Worm (Caenorhabditis elegans) whole organism, late embryonic: Measurements from ENCODE around the gene Y9C9A.8.

Experiments
- C08G9.2 ChIP-seq: sonication (generic microtip); optimal IDR thresholded peaks from 2 replicates; lab custom pipeline; 2016; ENCODE audit warnings: mild to moderate bottlenecking, missing genetic modification characterization, moderate library complexity, missing compliant biosample characterization
- ceh-14 ChIP-seq: sonication (generic microtip); optimal IDR thresholded peaks from 2 replicates; lab custom pipeline; 2016; ENCODE audit warnings: missing genotype, missing genetic modification characterization, missing compliant biosample characterization
- ceh-9 ChIP-seq: sonication (generic microtip); optimal IDR thresholded peaks from 2 replicates; lab custom pipeline; 2016; ENCODE audit warnings: mild to moderate bottlenecking, missing genetic modification characterization, inconsistent platforms, missing compliant biosample characterization
- elt-4 ChIP-seq: sonication (generic microtip); optimal IDR thresholded peaks from 2 replicates; lab custom pipeline; 2016; ENCODE audit warnings: missing genetic modification characterization, missing compliant biosample characterization
- nfya-1 ChIP-seq: sonication (generic microtip); optimal IDR thresholded peaks from 2 replicates; lab custom pipeline; 2017; ENCODE audit warnings: missing genetic modification characterization, mild to moderate bottlenecking, missing compliant biosample characterization, antibody characterized with exemption, moderate library complexity
- nhr-11 ChIP-seq: fragments of 150-350 bp; optimal IDR thresholded peaks from 2 replicates; lab custom pipeline; 2014; ENCODE audit warnings: missing biosample characterization, missing genetic modification characterization
- nhr-232 ChIP-seq: sonication (generic microtip); optimal IDR thresholded peaks from 2 replicates; lab custom pipeline; 2016; ENCODE audit warnings: missing genetic modification characterization, missing compliant biosample characterization
- pag-3 ChIP-seq: sonication (generic microtip); optimal IDR thresholded peaks from 2 replicates; lab custom pipeline; 2016; ENCODE audit warnings: missing compliant biosample characterization, missing genetic modification characterization, borderline replicate concordance
- tbx-2 ChIP-seq: sonication (generic microtip); optimal IDR thresholded peaks from 2 replicates; lab custom pipeline; 2016; ENCODE audit warnings: missing genetic modification characterization, missing compliant biosample characterization

DNA sequence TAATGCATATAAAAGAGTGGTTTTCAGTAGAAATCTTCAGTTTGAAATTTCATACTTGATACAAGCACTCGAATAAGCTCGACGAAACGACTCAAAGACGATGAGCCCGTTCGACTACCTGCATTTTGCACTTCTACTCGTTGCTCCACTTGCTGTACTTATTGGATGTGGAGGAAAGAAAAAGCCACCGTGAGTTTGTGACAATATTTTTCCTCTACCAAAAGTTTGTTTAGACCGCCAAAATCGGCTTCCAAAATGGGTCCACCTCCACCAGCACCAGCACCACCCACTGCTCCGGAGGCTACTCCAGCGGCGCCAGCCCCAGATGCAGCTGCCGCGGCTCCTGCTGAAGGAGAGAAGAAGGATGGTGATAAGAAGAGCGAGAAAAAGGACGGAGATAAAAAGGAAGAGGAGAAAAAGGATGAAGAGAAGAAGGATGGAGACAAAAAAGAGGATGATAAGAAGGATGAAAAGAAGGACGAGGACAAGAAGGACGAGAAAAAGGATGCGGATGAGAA, 47.1 kb downstream of the Y9C9A.8 start, which contains the start of gene E03H12.5:
- TF ChIP-seq C08G9.2 (tag; lab: Kevin White, UChicago): no peak
- no peak for TF ChIP-seq nhr-232 (tag; lab: Kevin White, UChicago)
- no peak for TF ChIP-seq nhr-11 (tag; lab: Kevin White, UChicago)
- TF ChIP-seq nfya-1: no peak
- TF ChIP-seq tbx-2 (tag; lab: Kevin White, UChicago): no peak
- TF ChIP-seq ceh-14 (tag; lab: Kevin White, UChicago): no peak
- TF ChIP-seq pag-3 (tag; lab: Kevin White, UChicago): no peak
- TF ChIP-seq ceh-9 (tag; lab: Kevin White, UChicago): no peak
- TF ChIP-seq elt-4 (tag; lab: Kevin White, UChicago): no peak
